In the genomic region with DNA sequence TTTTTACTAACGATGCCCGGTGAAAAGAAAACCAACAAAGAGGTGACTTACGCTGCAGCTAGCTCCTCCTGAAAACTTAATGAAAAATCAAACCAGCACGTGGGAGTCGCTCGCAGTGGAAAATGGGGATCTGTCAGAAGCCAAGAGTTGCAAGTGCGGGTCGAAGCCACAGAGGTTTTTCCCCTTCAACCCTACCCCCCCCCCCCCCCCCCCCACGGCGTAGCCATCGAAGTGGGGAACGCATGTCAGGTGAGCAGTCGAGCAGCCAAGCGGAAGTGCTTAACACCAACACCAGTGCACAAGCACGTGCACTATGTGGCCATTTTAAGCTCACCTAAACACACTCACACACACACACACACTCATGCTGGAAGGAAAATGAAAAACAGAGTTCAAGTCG, we compare ENCODE assay signal across 2 fruit fly cellular contexts.
TF ChIP-seq lines count a peak whose summit lies in the region.

No protein-coding gene starts in this region.

- no peak for TF ChIP-seq CTCF in whole organism, embryonic (GFP tag; optimal IDR thresholded peaks at IDR 0.05; lab: Kevin White, UChicago)

TF ChIP-seq in whole organism, embryonic, 481 proteins besides CTCF, POLR2A, EP300 and RAD21:
- TF ChIP-seq gcm2 (GFP tag; optimal IDR thresholded peaks at IDR 0.05; lab: Kevin White, UChicago): no peak
- TF ChIP-seq crol (GFP tag; IDR thresholded peaks at IDR 0.05; lab: Robert Waterston, UW): peak; percentile 65

TF ChIP-seq in whole organism, wandering third instar larva, 38 proteins besides CTCF, POLR2A, EP300 and RAD21:
- peak; percentile 82 for TF ChIP-seq Dfd (GFP tag; optimal IDR thresholded peaks at IDR 0.05; lab: Kevin White, UChicago)
- TF ChIP-seq dl (GFP tag; optimal IDR thresholded peaks at IDR 0.05; lab: Kevin White, UChicago; ENCODE audit: insufficient read depth in 1 of 2, partially characterized antibody in 2 of 2): no peak
- TF ChIP-seq OdsH (GFP tag; optimal IDR thresholded peaks at IDR 0.05; lab: Kevin White, UChicago): no peak
TF ChIP-seq in whole organism, wandering third instar larva: peak in this region for 1.
